Fruit fly (Drosophila melanogaster) whole organism, embryonic: ENCODE data around the gene mthl6.
A peak's percentile ranks its signal among the peaks of the same experiment; 100 is the strongest.

Source experiments
- Bdp1 ChIP-seq: fragments of 200-800 bp; sonication (Bioruptor generic); optimal IDR thresholded peaks from 3 replicates; lab custom pipeline; 2016; ENCODE audit warnings: missing biosample characterization, missing genetic modification characterization
- BtbVII ChIP-seq: fragments of 200-800 bp; sonication (Bioruptor generic); optimal IDR thresholded peaks from 3 replicates; lab custom pipeline; 2017; ENCODE audit warnings: missing biosample characterization, mild to moderate bottlenecking, missing genetic modification characterization
- C15 ChIP-seq: fragments of 200-800 bp; sonication (Bioruptor generic); IDR thresholded peaks from 3 replicates; pipeline ENCODE4 v1.3.6; 2022; ENCODE audit warnings: missing biosample characterization, missing genetic modification characterization
- CG10209 ChIP-seq: fragments of 200-800 bp; sonication (Bioruptor generic); optimal IDR thresholded peaks from 3 replicates; lab custom pipeline; 2017; ENCODE audit warnings: missing biosample characterization, mild to moderate bottlenecking, missing genetic modification characterization, missing genetic modification reagents
- CG10321 ChIP-seq: fragments of 200-800 bp; sonication (Bioruptor generic); IDR thresholded peaks from 2 replicates; pipeline ENCODE4 v1.3.6; 2022; ENCODE audit warnings: missing biosample characterization, missing genetic modification characterization
- CG10543 ChIP-seq: fragments of 200-800 bp; sonication (Bioruptor generic); optimal IDR thresholded peaks from 3 replicates; lab custom pipeline; 2017; ENCODE audit warnings: missing biosample characterization, mild to moderate bottlenecking, missing genetic modification characterization, moderate library complexity
- CG11247 ChIP-seq: fragments of 200-800 bp; sonication (Bioruptor generic); IDR thresholded peaks from 2 replicates; pipeline ENCODE4 v1.3.6; 2022; ENCODE audit warnings: missing biosample characterization, missing genetic modification characterization
- CG11398 ChIP-seq: fragments of 200-800 bp; sonication (Bioruptor generic); optimal IDR thresholded peaks from 2 replicates; lab custom pipeline; 2016; ENCODE audit warnings: missing biosample characterization, missing genetic modification characterization
- CG12219 ChIP-seq: fragments of 200-800 bp; sonication (Bioruptor generic); optimal IDR thresholded peaks from 3 replicates; lab custom pipeline; 2018; ENCODE audit warnings: missing biosample characterization, mild to moderate bottlenecking, missing genetic modification characterization
- CG13296 ChIP-seq: fragments of 200-800 bp; sonication (Bioruptor generic); optimal IDR thresholded peaks from 3 replicates; lab custom pipeline; 2018; ENCODE audit warnings: missing biosample characterization, mild to moderate bottlenecking, missing genetic modification characterization
- CG17361 ChIP-seq: fragments of 200-800 bp; sonication (Bioruptor generic); IDR thresholded peaks from 3 replicates; pipeline ENCODE4 v1.3.6; 2022; ENCODE audit warnings: missing biosample characterization, missing genetic modification characterization
- CG2120 ChIP-seq: fragments of 200-800 bp; sonication (Bioruptor generic); optimal IDR thresholded peaks from 3 replicates; lab custom pipeline; 2016; ENCODE audit warnings: missing biosample characterization, missing genetic modification characterization
- CG3407 ChIP-seq: fragments of 200-800 bp; sonication (Bioruptor generic); optimal IDR thresholded peaks from 2 replicates; lab custom pipeline; 2018; ENCODE audit warnings: missing biosample characterization, mild to moderate bottlenecking, missing genetic modification characterization
- CG6683 ChIP-seq: fragments of 200-800 bp; sonication (Bioruptor generic); optimal IDR thresholded peaks from 2 replicates; lab custom pipeline; 2017; ENCODE audit warnings: missing biosample characterization, mild to moderate bottlenecking, missing genetic modification characterization, missing genetic modification reagents
- CG6689 ChIP-seq: fragments of 200-800 bp; sonication (Bioruptor generic); IDR thresholded peaks from 2 replicates; pipeline ENCODE4 v1.3.6; 2022; ENCODE audit warnings: missing biosample characterization, missing genetic modification characterization
- CG6765 ChIP-seq: fragments of 200-800 bp; sonication (Bioruptor generic); optimal IDR thresholded peaks from 3 replicates; lab custom pipeline; 2017; ENCODE audit warnings: missing biosample characterization, mild to moderate bottlenecking, missing genetic modification characterization
- CG6813 ChIP-seq: fragments of 200-800 bp; sonication (Bioruptor generic); optimal IDR thresholded peaks from 2 replicates; lab custom pipeline; 2017; ENCODE audit warnings: missing biosample characterization, missing genetic modification characterization, mild to moderate bottlenecking, moderate library complexity, missing genetic modification reagents
- CG8388 ChIP-seq: fragments of 200-800 bp; sonication (Bioruptor generic); optimal IDR thresholded peaks from 2 replicates; lab custom pipeline; 2019; ENCODE audit warnings: missing biosample characterization, mild to moderate bottlenecking, missing genetic modification characterization, moderate library complexity
- CG8478 ChIP-seq: fragments of >200 bp; optimal IDR thresholded peaks from 2 replicates; lab custom pipeline; 2018
- CG9797 ChIP-seq: fragments of 200-800 bp; sonication (Bioruptor generic); optimal IDR thresholded peaks from 3 replicates; lab custom pipeline; 2018; ENCODE audit warnings: missing biosample characterization, mild to moderate bottlenecking, missing genetic modification characterization
- Dad ChIP-seq: fragments of 200-800 bp; sonication (Bioruptor generic); optimal IDR thresholded peaks from 3 replicates; lab custom pipeline; 2016; ENCODE audit warnings: missing biosample characterization, missing genetic modification characterization
- Dek ChIP-seq: fragments of 200-800 bp; sonication (Bioruptor generic); optimal IDR thresholded peaks from 3 replicates; lab custom pipeline; 2019; ENCODE audit warnings: missing biosample characterization, mild to moderate bottlenecking, missing genetic modification characterization, moderate library complexity
- ERR ChIP-seq: fragments of 200-800 bp; sonication (Bioruptor generic); optimal IDR thresholded peaks from 2 replicates; lab custom pipeline; 2016; ENCODE audit warnings: missing biosample characterization, missing genetic modification characterization
- HmgD ChIP-seq: fragments of 200-800 bp; sonication (Bioruptor generic); optimal IDR thresholded peaks from 3 replicates; lab custom pipeline; 2016; ENCODE audit warnings: missing biosample characterization, missing genetic modification characterization
- HmgZ ChIP-seq: fragments of 200-800 bp; sonication (Bioruptor generic); optimal IDR thresholded peaks from 2 replicates; lab custom pipeline; 2018; ENCODE audit warnings: missing biosample characterization, mild to moderate bottlenecking, missing genetic modification characterization
- Hr51 ChIP-seq, 2 experiments: fragments of 200-800 bp; sonication (Bioruptor generic); optimal IDR thresholded peaks; 2 replicates in 1 of 2; 3 replicates in 1 of 2; lab custom pipeline; 2016 to 2018; ENCODE audit warnings: missing biosample characterization in 2 of 2, missing genetic modification characterization in 2 of 2, mild to moderate bottlenecking in 1 of 2, moderate library complexity in 1 of 2
- MESR4 ChIP-seq: fragments of 200-800 bp; sonication (Bioruptor generic); optimal IDR thresholded peaks from 2 replicates; lab custom pipeline; 2018; ENCODE audit warnings: missing biosample characterization, mild to moderate bottlenecking, missing genetic modification characterization, moderate library complexity
- Mad ChIP-seq: fragments of 200-800 bp; sonication (Bioruptor generic); optimal IDR thresholded peaks from 2 replicates; lab custom pipeline; 2016; ENCODE audit warnings: missing biosample characterization, missing genetic modification characterization
- NC2α ChIP-seq: fragments of 200-800 bp; sonication (Bioruptor generic); optimal IDR thresholded peaks from 2 replicates; lab custom pipeline; 2016; ENCODE audit warnings: missing biosample characterization, missing genetic modification characterization
- NfI ChIP-seq: fragments of 200-800 bp; sonication (Bioruptor generic); optimal IDR thresholded peaks from 3 replicates; lab custom pipeline; 2018; ENCODE audit warnings: missing biosample characterization, mild to moderate bottlenecking, missing genetic modification characterization, moderate library complexity
- Pdp1 ChIP-seq, 2 experiments: fragments of 200-800 bp; sonication (Bioruptor generic); optimal IDR thresholded peaks; 3 replicates each; lab custom pipeline; 2016; ENCODE audit warnings: missing biosample characterization in 2 of 2, missing genetic modification characterization in 2 of 2, mild to moderate bottlenecking in 1 of 2, moderate library complexity in 1 of 2
- Sry-δ ChIP-seq: fragments of 200-800 bp; sonication (Bioruptor generic); optimal IDR thresholded peaks from 2 replicates; lab custom pipeline; 2016; ENCODE audit warnings: missing biosample characterization, missing genetic modification characterization
- dimm ChIP-seq: fragments of 200-800 bp; sonication (Bioruptor generic); IDR thresholded peaks from 2 replicates; pipeline ENCODE4 v1.3.6; 2022; ENCODE audit warnings: missing biosample characterization, missing genetic modification characterization
- dysf ChIP-seq: fragments of 200-800 bp; sonication (Bioruptor generic); IDR thresholded peaks from 3 replicates; pipeline ENCODE4 v1.3.6; 2022; ENCODE audit warnings: missing biosample characterization, missing genetic modification characterization
- grn ChIP-seq: fragments of 200-800 bp; sonication (Bioruptor generic); optimal IDR thresholded peaks from 3 replicates; lab custom pipeline; 2017; ENCODE audit warnings: missing biosample characterization, missing genetic modification characterization
- hkb ChIP-seq, 2 experiments: fragments of 200-800 bp in 1 of 2; fragments of >200 bp in 1 of 2; sonication (Bioruptor generic) in 1 of 2; IDR thresholded peaks in 1 of 2; optimal IDR thresholded peaks in 1 of 2; 2 replicates each; pipeline versions ENCODE4 v1.3.6 to Lab custom; 2017 to 2022; ENCODE audit warnings: missing biosample characterization in 1 of 2, missing genetic modification characterization in 1 of 2
- hth ChIP-seq: fragments of >200 bp; optimal IDR thresholded peaks from 2 replicates; lab custom pipeline; 2017; ENCODE audit warnings: inconsistent platforms
- kni ChIP-seq: fragments of 200-800 bp; sonication (Bioruptor generic); optimal IDR thresholded peaks from 3 replicates; lab custom pipeline; 2017; ENCODE audit warnings: mild to moderate bottlenecking, missing biosample characterization, missing genetic modification reagents, missing genetic modification characterization
- mam ChIP-seq: fragments of 200-800 bp; sonication (Bioruptor generic); optimal IDR thresholded peaks from 3 replicates; lab custom pipeline; 2016; ENCODE audit warnings: missing biosample characterization, missing genetic modification characterization
- org-1 ChIP-seq: fragments of 200-800 bp; sonication (Bioruptor generic); optimal IDR thresholded peaks from 2 replicates; lab custom pipeline; 2017; ENCODE audit warnings: missing biosample characterization, missing genetic modification characterization
- otp ChIP-seq: fragments of 200-800 bp; sonication (Bioruptor generic); IDR thresholded peaks from 3 replicates; pipeline ENCODE4, ENCODE4 v1.3.6; 2022; ENCODE audit warnings: missing biosample characterization, missing genetic modification characterization
- p53 ChIP-seq: fragments of 200-800 bp; sonication (Bioruptor generic); optimal IDR thresholded peaks from 2 replicates; lab custom pipeline; 2016; ENCODE audit warnings: missing biosample characterization, missing genetic modification characterization
- rib ChIP-seq: fragments of 200-800 bp; sonication (Bioruptor generic); IDR thresholded peaks from 2 replicates; pipeline ENCODE4 v1.3.6; 2022; ENCODE audit warnings: missing biosample characterization, missing genetic modification characterization
- run ChIP-seq: fragments of 200-800 bp; sonication (Bioruptor generic); optimal IDR thresholded peaks from 3 replicates; lab custom pipeline; 2018; ENCODE audit warnings: missing biosample characterization, mild to moderate bottlenecking, missing genetic modification characterization
- sc ChIP-seq, 3 experiments: fragments of >200 bp in 2 of 3; fragments of 200-800 bp in 1 of 3; sonication (Bioruptor generic) in 1 of 3; optimal IDR thresholded peaks; 2 replicates in 2 of 3; 3 replicates in 1 of 3; lab custom pipeline; 2017; ENCODE audit warnings: mild to moderate bottlenecking in 1 of 3, missing biosample characterization in 1 of 3, missing genetic modification characterization in 1 of 3, missing genetic modification reagents in 1 of 3
- sima ChIP-seq: fragments of 200-800 bp; sonication (Bioruptor generic); optimal IDR thresholded peaks from 2 replicates; lab custom pipeline; 2016; ENCODE audit warnings: missing biosample characterization, missing genetic modification characterization
- toy ChIP-seq: fragments of 200-800 bp; sonication (Bioruptor generic); IDR thresholded peaks from 2 replicates; pipeline ENCODE4 v1.3.6; 2022; ENCODE audit warnings: missing biosample characterization, missing genetic modification characterization
- usp ChIP-seq: fragments of >200 bp; optimal IDR thresholded peaks from 2 replicates; lab custom pipeline; 2017; ENCODE audit warnings: missing biosample characterization, missing genetic modification characterization

Gene mthl6

DNA sequence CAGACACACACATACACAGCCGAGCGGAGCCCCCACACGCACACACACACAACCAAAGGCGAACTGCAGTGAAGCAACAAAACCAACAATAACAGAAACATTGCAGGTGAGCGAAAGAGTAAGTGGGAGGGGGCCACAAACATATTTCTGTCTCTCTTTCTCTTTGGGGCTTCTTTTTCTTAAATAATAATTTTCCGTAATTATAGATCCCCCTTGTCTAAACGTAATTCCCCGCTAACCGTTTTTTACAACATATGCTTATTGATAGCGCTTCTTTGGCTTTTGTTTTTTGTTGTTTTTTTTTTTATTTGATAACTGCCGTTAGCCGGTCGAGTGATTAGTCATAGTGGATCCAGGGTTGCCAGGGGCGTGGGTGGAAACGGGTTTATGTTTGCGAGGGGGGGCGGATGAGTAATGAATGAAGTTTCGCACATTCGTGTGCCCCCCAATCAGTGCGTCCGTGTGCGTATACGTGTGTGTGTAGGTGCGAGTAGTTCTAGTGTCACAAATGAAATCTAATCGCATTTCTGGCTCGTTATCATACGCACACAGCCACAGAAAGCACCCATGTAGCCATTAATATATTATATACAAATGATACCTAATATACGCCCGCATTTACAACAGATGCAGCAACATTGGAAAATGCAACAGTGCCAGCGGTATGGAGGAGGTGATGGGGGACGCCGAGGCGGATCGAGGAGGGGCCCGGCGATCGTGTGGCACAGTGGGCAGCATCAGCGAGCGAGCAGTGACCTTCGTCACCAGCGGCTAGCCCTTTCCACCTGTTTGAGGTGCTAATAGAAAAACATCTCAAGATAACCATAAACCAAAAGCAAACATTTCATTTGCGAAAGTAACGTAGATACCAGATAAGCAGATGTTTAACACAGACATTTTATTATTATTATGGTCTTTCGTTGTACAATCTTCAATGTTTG, 43.6 kb downstream of the mthl6 start (continued):
- TF ChIP-seq org-1 = peak; percentile 17
- TF ChIP-seq Pdp1 (GFP tag; optimal IDR thresholded peaks at IDR 0.05; lab: Kevin White, UChicago) = peak in 1 of 2 experiments; percentile 14
- peak; percentile 20 for TF ChIP-seq CG10209 (GFP tag; lab: Kevin White, UChicago)
- no peak for TF ChIP-seq dimm
- TF ChIP-seq Dad (GFP tag; lab: Kevin White, UChicago) = no peak
- no peak for TF ChIP-seq CG8388 (GFP tag; lab: Kevin White, UChicago)
- TF ChIP-seq CG17361 (GFP tag; lab: Robert Waterston, UW) = no peak
- no peak for TF ChIP-seq hkb (optimal IDR thresholded peaks at IDR 0.05; lab: Kevin White, UChicago)
- peak; percentile 9; the same call in 1 of the 2 replicates for TF ChIP-seq hkb (GFP tag; IDR thresholded peaks at IDR 0.05; lab: Robert Waterston, UW)
- TF ChIP-seq CG6683 = no peak
- no peak for TF ChIP-seq dysf (GFP tag; lab: Robert Waterston, UW)
- peak; percentile 48 for TF ChIP-seq CG2120 (GFP tag; lab: Kevin White, UChicago)
- TF ChIP-seq sc (optimal IDR thresholded peaks at IDR 0.05; lab: Kevin White, UChicago) = no peak
- no peak for TF ChIP-seq sc (GFP tag; optimal IDR thresholded peaks at IDR 0.05; lab: Kevin White, UChicago)
- TF ChIP-seq Bdp1 (GFP tag; lab: Kevin White, UChicago) = no peak
- peak; percentile 63 for TF ChIP-seq CG10543 (GFP tag; lab: Kevin White, UChicago)
- TF ChIP-seq C15 (GFP tag; lab: Robert Waterston, UW) = peak; percentile 48; the same call in 1 of the 3 replicates
- TF ChIP-seq Hr51 (GFP tag; optimal IDR thresholded peaks at IDR 0.05; lab: Kevin White, UChicago) = no peak
- peak; percentile 36 for TF ChIP-seq grn
- peak; percentile 2 for TF ChIP-seq CG3407 (GFP tag; lab: Kevin White, UChicago)
- TF ChIP-seq BtbVII (GFP tag; lab: Kevin White, UChicago) = no peak
- peak; percentile 28 for TF ChIP-seq CG6765 (GFP tag; lab: Kevin White, UChicago)
- no peak for TF ChIP-seq Sry-δ (GFP tag; lab: Kevin White, UChicago)
- no peak for TF ChIP-seq CG13296
- peak; percentile 52 for TF ChIP-seq kni (GFP tag; lab: Kevin White, UChicago)
- peak; percentile 80 for TF ChIP-seq CG8478
- TF ChIP-seq CG10321 (GFP tag; lab: Robert Waterston, UW) = no peak
- TF ChIP-seq NfI (GFP tag; lab: Kevin White, UChicago) = no peak
- peak; percentile 21 for TF ChIP-seq HmgZ
- TF ChIP-seq ERR (GFP tag; lab: Kevin White, UChicago) = no peak
- TF ChIP-seq toy (GFP tag; lab: Robert Waterston, UW) = no peak
- no peak for TF ChIP-seq run
- peak; percentile 68 for TF ChIP-seq rib
- no peak for TF ChIP-seq mam
- no peak for TF ChIP-seq sima (GFP tag; lab: Kevin White, UChicago)
- no peak for TF ChIP-seq CG11398 (GFP tag; lab: Kevin White, UChicago)
- TF ChIP-seq usp = no peak
- TF ChIP-seq otp (GFP tag; lab: Robert Waterston, UW) = 0 out of 3 replicates have a peak, but pooled peaks have one; percentile 43
- peak; percentile 49 for TF ChIP-seq CG6689 (GFP tag; lab: Robert Waterston, UW)
- TF ChIP-seq CG12219 (GFP tag; lab: Kevin White, UChicago) = no peak
- peak; percentile 28 for TF ChIP-seq CG6813
- TF ChIP-seq hth (lab: Kevin White, UChicago) = no peak
- TF ChIP-seq NC2α = no peak
- TF ChIP-seq MESR4 (GFP tag; lab: Kevin White, UChicago) = peak; percentile 56
- no peak for TF ChIP-seq Mad (GFP tag; lab: Kevin White, UChicago)
- TF ChIP-seq p53 (GFP tag; lab: Kevin White, UChicago) = no peak
- no peak for TF ChIP-seq CG9797 (GFP tag; lab: Kevin White, UChicago)
- no peak for TF ChIP-seq Dek (tag; lab: Kevin White, UChicago)
- no peak for TF ChIP-seq HmgD (GFP tag; lab: Kevin White, UChicago)
- no peak for TF ChIP-seq CG11247 (GFP tag; lab: Robert Waterston, UW)
